Worm (Caenorhabditis elegans) whole organism, L4/young adult: ENCODE measurements around the gene R151.1.

ENCODE experiments used
- W03F9.2 ChIP-seq: fragments of 150-350 bp; optimal IDR thresholded peaks from 2 replicates; lab custom pipeline; 2014; ENCODE audit warnings: missing biosample characterization, missing genetic modification characterization
- dao-5 ChIP-seq: sonication (generic microtip); optimal IDR thresholded peaks from 2 replicates; lab custom pipeline; 2016; ENCODE audit warnings: missing genotype, missing genetic modification characterization, moderate library complexity, missing compliant biosample characterization

DNA sequence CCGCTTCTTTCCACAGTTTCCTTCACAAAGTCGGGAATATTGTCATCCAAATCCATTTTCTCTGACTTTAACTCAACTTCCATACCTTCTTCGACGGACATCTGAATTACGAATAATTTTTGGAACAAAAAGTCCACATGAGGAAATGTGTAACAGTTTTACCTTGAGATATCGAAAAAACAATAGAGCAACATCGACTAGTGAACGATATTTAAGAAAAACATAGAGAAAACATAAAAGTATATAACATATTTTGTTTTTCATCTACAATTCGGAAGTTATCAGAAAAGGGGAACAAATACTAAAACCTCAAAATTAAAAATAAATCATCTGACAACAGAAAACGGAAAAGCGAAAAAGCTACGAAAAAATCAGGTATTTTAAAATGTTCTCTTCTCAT lies 16.5 kb downstream of the R151.1 start, which contains the start of gene adr-2:
- no peak for TF ChIP-seq dao-5 (tag; lab: Kevin White, UChicago)
- no peak for TF ChIP-seq W03F9.2 (tag; lab: Kevin White, UChicago)
